Fruit fly (Drosophila melanogaster) whole organism, pupa: ENCODE results near the gene Aladin.

ENCODE experiments used
- CG15710 ChIP-seq: fragments of 200-800 bp; sonication (Bioruptor generic); optimal IDR thresholded peaks from 2 replicates; lab custom pipeline; 2018; ENCODE audit warnings: missing biosample characterization, mild to moderate bottlenecking, missing genetic modification characterization, moderate library complexity
- CG32121 ChIP-seq: fragments of 200-800 bp; sonication (Bioruptor generic); IDR thresholded peaks from 2 replicates; pipeline ENCODE4 v1.3.6; 2022; ENCODE audit warnings: missing biosample characterization, missing genetic modification characterization
- CG4496 ChIP-seq: fragments of 200-800 bp; sonication (Bioruptor generic); IDR thresholded peaks from 3 replicates; pipeline ENCODE4 v1.3.6; 2022; ENCODE audit warnings: missing biosample characterization, missing genetic modification characterization
- CG8159 ChIP-seq: fragments of 200-800 bp; sonication (Bioruptor generic); optimal IDR thresholded peaks from 3 replicates; lab custom pipeline; 2018; ENCODE audit warnings: missing biosample characterization, mild to moderate bottlenecking, missing genetic modification characterization, moderate library complexity
- Ets98B ChIP-seq: fragments of 200-800 bp; sonication (Bioruptor generic); IDR thresholded peaks from 2 replicates; pipeline ENCODE4 v1.3.6; 2022; ENCODE audit warnings: missing biosample characterization, missing genetic modification characterization
- Pif1B ChIP-seq: fragments of 200-800 bp; sonication (Bioruptor generic); optimal IDR thresholded peaks from 3 replicates; lab custom pipeline; 2016; ENCODE audit warnings: missing biosample characterization, missing genetic modification characterization
- rn ChIP-seq: fragments of 200-800 bp; sonication (Bioruptor generic); IDR thresholded peaks from 2 replicates; pipeline ENCODE4 v1.3.6; 2022; ENCODE audit warnings: missing biosample characterization, missing genetic modification characterization

DNA sequence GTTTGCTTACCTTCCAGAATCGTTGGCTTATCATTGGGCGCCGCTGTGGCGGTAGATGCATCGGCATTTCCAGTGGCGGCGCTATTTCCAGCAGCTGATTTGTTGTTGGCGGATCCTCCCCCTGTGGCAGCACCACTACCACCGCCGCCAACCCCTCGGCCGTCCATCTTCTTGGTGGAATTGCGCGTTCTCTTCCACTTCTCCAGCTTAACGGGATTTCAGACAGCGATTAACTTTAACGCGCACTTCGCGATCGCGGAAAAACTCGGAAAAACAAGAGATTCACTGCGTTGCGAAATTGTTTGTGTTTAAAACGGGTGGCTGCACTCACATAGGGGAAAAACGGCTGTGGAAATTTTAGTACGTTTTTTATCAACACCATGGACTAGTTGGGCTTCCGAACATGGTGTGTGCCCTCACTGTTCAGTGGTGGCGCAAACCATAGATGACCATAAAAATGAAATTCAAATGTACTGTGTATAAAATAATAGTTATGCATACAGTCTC, 9.6 kb downstream of the Aladin start, which contains the start of gene c11.1:
- TF ChIP-seq CG32121 (GFP tag; lab: Robert Waterston, UW) = peak; percentile 50; the same call in 1 of the 2 replicates
- no peak for TF ChIP-seq rn (GFP tag; lab: Robert Waterston, UW)
- no peak for TF ChIP-seq Pif1B (GFP tag; lab: Kevin White, UChicago)
- no peak for TF ChIP-seq CG15710 (tag; lab: Kevin White, UChicago)
- TF ChIP-seq CG4496 (GFP tag; lab: Robert Waterston, UW) = peak; percentile 49; the same call in 1 of the 3 replicates
- no peak for TF ChIP-seq CG8159 (tag; lab: Kevin White, UChicago)
- TF ChIP-seq Ets98B (GFP tag; lab: Robert Waterston, UW) = no peak
